Worm (Caenorhabditis elegans) whole organism, L3 larva: Measurements from ENCODE around the gene let-70.

Experiments used
- R02D3.7 ChIP-seq: fragments of 150-350 bp; optimal IDR thresholded peaks from 2 replicates; lab custom pipeline; 2014; ENCODE audit warnings: missing biosample characterization, missing genetic modification characterization
- ZK546.5 ChIP-seq: sonication (generic microtip); optimal IDR thresholded peaks from 2 replicates; lab custom pipeline; 2017; ENCODE audit warnings: missing biosample characterization, missing genetic modification characterization
- ama-1 ChIP-seq: fragments of 150-350 bp; optimal IDR thresholded peaks from 2 replicates; lab custom pipeline; 2018
- ceh-16 ChIP-seq: sonication (generic microtip); optimal IDR thresholded peaks from 2 replicates; lab custom pipeline; 2017; ENCODE audit warnings: missing biosample characterization, missing genetic modification characterization
- ceh-28 ChIP-seq: fragments of 150-350 bp; optimal IDR thresholded peaks from 2 replicates; lab custom pipeline; 2014; ENCODE audit warnings: missing biosample characterization, missing genetic modification reagents, missing genetic modification characterization
- ceh-9 ChIP-seq: sonication (generic microtip); optimal IDR thresholded peaks from 2 replicates; lab custom pipeline; 2018; ENCODE audit warnings: missing biosample characterization, missing genetic modification characterization
- daf-12 ChIP-seq: fragments of 150-350 bp; optimal IDR thresholded peaks from 2 replicates; lab custom pipeline; 2014; ENCODE audit warnings: missing biosample characterization, missing genetic modification reagents, missing genetic modification characterization
- egl-27 ChIP-seq: sonication (generic microtip); optimal IDR thresholded peaks from 4 replicates; lab custom pipeline; 2017; ENCODE audit warnings: missing biosample characterization, missing genetic modification reagents, missing genetic modification characterization
- elt-1 ChIP-seq: fragments of 150-350 bp; optimal IDR thresholded peaks from 2 replicates; lab custom pipeline; 2014; ENCODE audit warnings: missing biosample characterization, missing genetic modification characterization
- elt-2 ChIP-seq: sonication (generic microtip); optimal IDR thresholded peaks from 2 replicates; lab custom pipeline; 2016; ENCODE audit warnings: missing genetic modification reagents, mild to moderate bottlenecking, missing genetic modification characterization, missing compliant biosample characterization
- elt-3 ChIP-seq, 3 experiments: fragments of 150-350 bp in 1 of 3; sonication (generic microtip) in 2 of 3; optimal IDR thresholded peaks; 2 replicates in 2 of 3; 4 replicates in 1 of 3; lab custom pipeline; 2014 to 2017; ENCODE audit warnings: missing biosample characterization in 3 of 3, missing genetic modification characterization in 3 of 3
- eor-1 ChIP-seq, 2 experiments: fragments of 150-350 bp; optimal IDR thresholded peaks; 2 replicates each; lab custom pipeline; 2014 to 2018; ENCODE audit warnings: missing biosample characterization in 2 of 2, missing genetic modification characterization in 2 of 2
- fkh-2 ChIP-seq: fragments of 150-350 bp; optimal IDR thresholded peaks from 2 replicates; lab custom pipeline; 2014; ENCODE audit warnings: missing biosample characterization, missing genetic modification reagents, missing genetic modification characterization
- fos-1 ChIP-seq: fragments of 150-350 bp; optimal IDR thresholded peaks from 2 replicates; lab custom pipeline; 2014; ENCODE audit warnings: missing biosample characterization, missing genetic modification characterization
- hmg-11 ChIP-seq: sonication (generic microtip); optimal IDR thresholded peaks from 2 replicates; lab custom pipeline; 2016; ENCODE audit warnings: missing genetic modification characterization, missing compliant biosample characterization
- jun-1 ChIP-seq: fragments of 150-350 bp; optimal IDR thresholded peaks from 2 replicates; lab custom pipeline; 2014; ENCODE audit warnings: missing biosample characterization, missing genetic modification reagents, missing genetic modification characterization
- lin-15B ChIP-seq: fragments of 150-350 bp; optimal IDR thresholded peaks from 2 replicates; lab custom pipeline; 2014; ENCODE audit warnings: missing biosample characterization, missing genetic modification characterization
- lin-39 ChIP-seq: fragments of 150-350 bp; optimal IDR thresholded peaks from 2 replicates; lab custom pipeline; 2018; ENCODE audit warnings: missing biosample characterization, missing genetic modification reagents, missing genetic modification characterization
- lsy-12 ChIP-seq: sonication (generic microtip); optimal IDR thresholded peaks from 2 replicates; lab custom pipeline; 2016; ENCODE audit warnings: mild to moderate bottlenecking, missing genetic modification characterization, missing compliant biosample characterization
- mdl-1 ChIP-seq: fragments of 150-350 bp; optimal IDR thresholded peaks from 2 replicates; lab custom pipeline; 2014; ENCODE audit warnings: missing biosample characterization, missing genetic modification characterization
- mml-1 ChIP-seq: fragments of 150-350 bp; sonication (generic microtip); optimal IDR thresholded peaks from 3 replicates; lab custom pipeline; 2014; ENCODE audit warnings: missing biosample characterization, missing genetic modification characterization
- nfya-1 ChIP-seq: sonication (generic microtip); optimal IDR thresholded peaks from 2 replicates; lab custom pipeline; 2017; ENCODE audit warnings: missing genetic modification characterization, mild to moderate bottlenecking, missing compliant biosample characterization, antibody characterized with exemption, moderate library complexity; ENCODE audit not compliant: insufficient read depth
- nhr-11 ChIP-seq: fragments of 150-350 bp; optimal IDR thresholded peaks from 2 replicates; lab custom pipeline; 2014; ENCODE audit warnings: missing biosample characterization, missing genetic modification characterization
- nhr-12 ChIP-seq: fragments of 150-350 bp; optimal IDR thresholded peaks from 2 replicates; lab custom pipeline; 2014; ENCODE audit warnings: missing biosample characterization, missing genetic modification characterization
- nhr-23 ChIP-seq: fragments of 150-350 bp; optimal IDR thresholded peaks from 2 replicates; lab custom pipeline; 2014; ENCODE audit warnings: missing biosample characterization, missing genetic modification reagents, missing genetic modification characterization
- nhr-237 ChIP-seq: fragments of 150-350 bp; optimal IDR thresholded peaks from 2 replicates; lab custom pipeline; 2014; ENCODE audit warnings: missing biosample characterization, missing genetic modification characterization
- nhr-25 ChIP-seq: sonication (generic microtip); optimal IDR thresholded peaks from 2 replicates; lab custom pipeline; 2017; ENCODE audit warnings: missing biosample characterization, missing genetic modification characterization
- nhr-28 ChIP-seq: fragments of 150-350 bp; optimal IDR thresholded peaks from 2 replicates; lab custom pipeline; 2014; ENCODE audit warnings: missing biosample characterization, missing genetic modification characterization
- nhr-43 ChIP-seq: sonication (generic microtip); optimal IDR thresholded peaks from 2 replicates; lab custom pipeline; 2016; ENCODE audit warnings: mild to moderate bottlenecking, missing genetic modification characterization, missing compliant biosample characterization; ENCODE audit not compliant: poor library complexity, severe bottlenecking
- nhr-67 ChIP-seq: fragments of 150-350 bp; optimal IDR thresholded peaks from 2 replicates; lab custom pipeline; 2014; ENCODE audit warnings: missing biosample characterization, missing genetic modification characterization
- nhr-76 ChIP-seq: fragments of 150-350 bp; sonication (generic microtip); optimal IDR thresholded peaks from 5 replicates; lab custom pipeline; 2014; ENCODE audit warnings: missing biosample characterization, missing genetic modification characterization
- nhr-77 ChIP-seq: fragments of 150-350 bp; optimal IDR thresholded peaks from 2 replicates; lab custom pipeline; 2014; ENCODE audit warnings: missing biosample characterization, missing genetic modification characterization
- pha-4 ChIP-seq: fragments of 150-350 bp; optimal IDR thresholded peaks from 2 replicates; lab custom pipeline; 2014; ENCODE audit warnings: missing biosample characterization, missing genetic modification reagents, missing genetic modification characterization
- pqm-1 ChIP-seq: fragments of 150-350 bp; optimal IDR thresholded peaks from 2 replicates; lab custom pipeline; 2017; ENCODE audit warnings: missing biosample characterization, missing genetic modification characterization, inconsistent platforms
- sea-2 ChIP-seq: fragments of 150-350 bp; sonication (generic microtip); optimal IDR thresholded peaks from 4 replicates; lab custom pipeline; 2014; ENCODE audit warnings: missing biosample characterization, missing genetic modification reagents, missing genetic modification characterization
- skn-1 ChIP-seq: fragments of 150-350 bp; optimal IDR thresholded peaks from 2 replicates; lab custom pipeline; 2014; ENCODE audit warnings: missing biosample characterization, missing genetic modification characterization
- snpc-4 ChIP-seq: fragments of 150-350 bp; optimal IDR thresholded peaks from 2 replicates; lab custom pipeline; 2014; ENCODE audit warnings: missing biosample characterization, missing genetic modification characterization
- tbx-2 ChIP-seq: sonication (generic microtip); optimal IDR thresholded peaks from 2 replicates; lab custom pipeline; 2016; ENCODE audit warnings: mild to moderate bottlenecking, missing genetic modification characterization, missing compliant biosample characterization
- unc-39 ChIP-seq: sonication (generic microtip); optimal IDR thresholded peaks from 4 replicates; lab custom pipeline; 2017; ENCODE audit warnings: missing biosample characterization, missing genetic modification characterization
- unc-62 ChIP-seq: fragments of 150-350 bp; sonication (generic microtip); optimal IDR thresholded peaks from 4 replicates; lab custom pipeline; 2014; ENCODE audit warnings: missing biosample characterization, missing genetic modification reagents, missing genetic modification characterization
- zag-1 ChIP-seq: fragments of 150-350 bp; optimal IDR thresholded peaks from 2 replicates; lab custom pipeline; 2014; ENCODE audit warnings: missing biosample characterization, missing genetic modification characterization
- ztf-11 ChIP-seq: fragments of 150-350 bp; optimal IDR thresholded peaks from 2 replicates; lab custom pipeline; 2014; ENCODE audit warnings: missing biosample characterization, missing genetic modification characterization
- ztf-4 ChIP-seq: fragments of 150-350 bp; optimal IDR thresholded peaks from 2 replicates; lab custom pipeline; 2014; ENCODE audit warnings: missing biosample characterization, missing genetic modification characterization

The let-70 gene

ce11 chrIV:11125604-11126003, 43.6 kb upstream of the let-70 start:
- TF ChIP-seq nhr-76, result no peak
- TF ChIP-seq nhr-237 (tag; lab: Kevin White, UChicago), result no peak
- no peak for TF ChIP-seq pha-4
- no peak for TF ChIP-seq R02D3.7 (tag; lab: Kevin White, UChicago)
- TF ChIP-seq nhr-11 (tag; lab: Kevin White, UChicago), result no peak
- TF ChIP-seq nhr-12 (tag; lab: Kevin White, UChicago), result no peak
- TF ChIP-seq ceh-28 (tag; lab: Kevin White, UChicago), result no peak
- no peak for TF ChIP-seq sea-2
- no peak for TF ChIP-seq nfya-1 (tag; lab: Kevin White, UChicago)
- TF ChIP-seq nhr-43 (tag; lab: Kevin White, UChicago), result no peak
- TF ChIP-seq nhr-67 (tag; lab: Kevin White, UChicago), result no peak
- no peak for TF ChIP-seq ceh-16 (tag; lab: Kevin White, UChicago)
- no peak for TF ChIP-seq jun-1 (tag; lab: Kevin White, UChicago)
- TF ChIP-seq mml-1 (tag; lab: Kevin White, UChicago), result no peak
- TF ChIP-seq elt-1 (tag; lab: Kevin White, UChicago), result no peak
- TF ChIP-seq lin-39 (tag; lab: Kevin White, UChicago), result no peak
- TF ChIP-seq eor-1 (tag; optimal IDR thresholded peaks at IDR 0.05; lab: Kevin White, UChicago), result no peak

- TF ChIP-seq hmg-11 (tag; lab: Kevin White, UChicago), result peak; percentile 64
- TF ChIP-seq nhr-12 (tag; lab: Kevin White, UChicago), result no peak
- no peak for TF ChIP-seq ceh-28 (tag; lab: Kevin White, UChicago)
- no peak for TF ChIP-seq nhr-237 (tag; lab: Kevin White, UChicago)
- TF ChIP-seq nhr-67 (tag; lab: Kevin White, UChicago), result no peak
- peak; percentile 42 for TF ChIP-seq nhr-25 (tag; lab: Kevin White, UChicago)
- TF ChIP-seq elt-1 (tag; lab: Kevin White, UChicago), result no peak
- TF ChIP-seq jun-1 (tag; lab: Kevin White, UChicago), result no peak
- TF ChIP-seq ztf-4, result no peak
- TF ChIP-seq nhr-76, result no peak
- peak; percentile 55 for TF ChIP-seq nhr-23
- no peak for TF ChIP-seq nhr-11 (tag; lab: Kevin White, UChicago)
- TF ChIP-seq eor-1 (tag; optimal IDR thresholded peaks at IDR 0.05; lab: Kevin White, UChicago), result no peak
- TF ChIP-seq nhr-43 (tag; lab: Kevin White, UChicago), result no peak
- TF ChIP-seq unc-62, result no peak
- no peak for TF ChIP-seq skn-1 (tag; lab: Kevin White, UChicago)
- no peak for TF ChIP-seq fkh-2
- TF ChIP-seq nfya-1 (tag; lab: Kevin White, UChicago), result peak; percentile 100
- no peak for TF ChIP-seq zag-1 (tag; lab: Kevin White, UChicago)
- no peak for TF ChIP-seq mml-1 (tag; lab: Kevin White, UChicago)
- no peak for TF ChIP-seq ztf-11 (tag; lab: Kevin White, UChicago)
- no peak for TF ChIP-seq tbx-2 (tag; lab: Kevin White, UChicago)
- no peak for TF ChIP-seq sea-2
- TF ChIP-seq pha-4, result peak; percentile 38
- peak; percentile 27 for TF ChIP-seq lsy-12 (tag; lab: Kevin White, UChicago)
- no peak for TF ChIP-seq unc-39
- TF ChIP-seq nhr-77, result no peak
- TF ChIP-seq nhr-28 (tag; lab: Kevin White, UChicago), result no peak
- TF ChIP-seq fos-1, result no peak
- peak; percentile 67 for TF ChIP-seq lin-15B
- TF ChIP-seq elt-2, result peak; percentile 18
- no peak for TF ChIP-seq snpc-4 (tag; lab: Kevin White, UChicago)
- no peak for TF ChIP-seq ZK546.5 (tag; lab: Kevin White, UChicago)
- TF ChIP-seq daf-12 (tag; lab: Kevin White, UChicago), result no peak
- TF ChIP-seq mdl-1 (tag; lab: Kevin White, UChicago), result no peak
- TF ChIP-seq elt-3 (tag; optimal IDR thresholded peaks at IDR 0.05; lab: Kevin White, UChicago), result no peak
- no peak for TF ChIP-seq R02D3.7 (tag; lab: Kevin White, UChicago)
- TF ChIP-seq lin-39 (tag; lab: Kevin White, UChicago), result peak; percentile 50
- no peak for TF ChIP-seq ama-1
- no peak for TF ChIP-seq egl-27 (tag; lab: Kevin White, UChicago)
- TF ChIP-seq ceh-9 (tag; lab: Kevin White, UChicago), result no peak
- no peak for TF ChIP-seq pqm-1
- TF ChIP-seq, all 47 proteins: peak for 9
Observed at ce11 chrIV:11125200-11125599, 43.1 kb upstream of the let-70 start.
